Fruit fly (Drosophila melanogaster) whole organism, prepupa: Measurements from ENCODE around the gene HUWE1.
A peak's percentile ranks its signal among the peaks of the same experiment; 100 is the strongest.

Experiments used
- CG11902 ChIP-seq: fragments of 200-800 bp; sonication (Bioruptor generic); optimal IDR thresholded peaks from 3 replicates; lab custom pipeline; 2016; ENCODE audit warnings: missing biosample characterization, missing genetic modification characterization
- CG34406 ChIP-seq: fragments of 200-800 bp; sonication (Bioruptor generic); optimal IDR thresholded peaks from 3 replicates; lab custom pipeline; 2016; ENCODE audit warnings: missing biosample characterization, missing genetic modification characterization
- CG6854 ChIP-seq: fragments of 200-800 bp; sonication (Bioruptor generic); optimal IDR thresholded peaks from 2 replicates; lab custom pipeline; 2017; ENCODE audit warnings: missing biosample characterization, mild to moderate bottlenecking, missing genetic modification characterization
- CG8119 ChIP-seq: fragments of 200-800 bp; sonication (Bioruptor generic); IDR thresholded peaks from 3 replicates; pipeline ENCODE4 v1.3.6; 2022; ENCODE audit warnings: missing biosample characterization, missing genetic modification characterization
- Ets21C ChIP-seq: fragments of 200-800 bp; sonication (Bioruptor generic); optimal IDR thresholded peaks from 3 replicates; lab custom pipeline; 2016; ENCODE audit warnings: missing biosample characterization, missing genetic modification characterization
- Hr38 ChIP-seq: sonication (Bioruptor generic); optimal IDR thresholded peaks from 2 replicates; lab custom pipeline; 2016; ENCODE audit warnings: missing biosample characterization, missing genetic modification characterization
- Met ChIP-seq: fragments of 200-800 bp; sonication (Bioruptor generic); optimal IDR thresholded peaks from 3 replicates; lab custom pipeline; 2016; ENCODE audit warnings: missing biosample characterization, missing genetic modification characterization
- Sox102F ChIP-seq: fragments of 200-800 bp; sonication (Bioruptor generic); optimal IDR thresholded peaks from 2 replicates; lab custom pipeline; 2016; ENCODE audit warnings: missing biosample characterization, mild to moderate bottlenecking, missing genetic modification characterization
- Sox15 ChIP-seq: fragments of 200-800 bp; sonication (Bioruptor generic); optimal IDR thresholded peaks from 3 replicates; lab custom pipeline; 2016; ENCODE audit warnings: missing biosample characterization, missing genetic modification characterization
- acj6 ChIP-seq: fragments of 200-800 bp; sonication (Bioruptor generic); optimal IDR thresholded peaks from 3 replicates; lab custom pipeline; 2016; ENCODE audit warnings: missing biosample characterization, missing genetic modification characterization
- esn ChIP-seq: fragments of 200-800 bp; sonication (Bioruptor generic); optimal IDR thresholded peaks from 2 replicates; lab custom pipeline; 2016; ENCODE audit warnings: missing biosample characterization, mild to moderate bottlenecking, missing genetic modification characterization, moderate library complexity
- lz ChIP-seq: fragments of 200-800 bp; sonication (Bioruptor generic); optimal IDR thresholded peaks from 3 replicates; lab custom pipeline; 2016; ENCODE audit warnings: missing biosample characterization, missing genetic modification characterization

DNA sequence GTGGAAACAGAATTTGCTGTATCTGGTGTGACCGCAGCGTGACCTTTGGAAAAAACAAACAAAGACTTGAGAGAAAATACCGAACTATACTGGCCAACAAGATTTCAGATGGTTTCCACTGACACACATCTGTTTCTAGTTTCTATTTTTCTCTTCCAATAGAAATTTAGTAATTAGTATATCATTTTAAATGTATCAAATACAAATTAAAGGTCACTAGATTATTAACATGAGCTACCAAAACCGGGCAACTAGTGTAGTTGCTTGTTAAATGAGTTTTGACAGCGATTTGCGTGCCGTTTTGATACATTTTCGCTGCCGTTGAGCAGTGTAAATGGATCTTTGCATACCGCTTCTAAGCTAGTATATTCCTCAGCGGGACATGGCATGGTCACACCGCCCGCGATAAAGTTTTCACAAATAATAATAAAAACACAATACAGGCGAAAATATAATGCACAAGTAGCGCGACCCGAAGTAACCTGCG lies 8.7 kb upstream of the HUWE1 start, which contains the start of the genes Pis and Hap40:
- TF ChIP-seq lz (GFP tag; lab: Kevin White, UChicago) (peak; percentile 78), Sox15 (GFP tag; lab: Kevin White, UChicago) (peak; percentile 68), Sox102F (GFP tag; lab: Kevin White, UChicago) (no peak), CG6854 (no peak), CG34406 (GFP tag; lab: Kevin White, UChicago) (peak; percentile 35), CG8119 (GFP tag; lab: Robert Waterston, UW) (peak; percentile 47; the same call in 2 of the 3 replicates), Met (GFP tag; lab: Kevin White, UChicago) (no peak), acj6 (GFP tag; lab: Kevin White, UChicago) (peak; percentile 65), Hr38 (GFP tag; lab: Kevin White, UChicago) (no peak), Ets21C (GFP tag; lab: Kevin White, UChicago) (peak; percentile 59), CG11902 (GFP tag; lab: Kevin White, UChicago) (peak; percentile 63), esn (GFP tag; lab: Kevin White, UChicago) (peak; percentile 67)
